Worm (Caenorhabditis elegans) whole organism, L1 larva: ENCODE results near the gene srx-111.

Experiments
- ama-1 ChIP-seq: fragments of 150-350 bp; optimal IDR thresholded peaks from 2 replicates; lab custom pipeline; 2014
- ceh-90 ChIP-seq: sonication (generic microtip); optimal IDR thresholded peaks from 2 replicates; lab custom pipeline; 2016; ENCODE audit warnings: missing genetic modification characterization, missing compliant biosample characterization
- egl-27 ChIP-seq, 2 experiments: fragments of 150-350 bp in 1 of 2; sonication (generic microtip); optimal IDR thresholded peaks; 3 replicates each; lab custom pipeline; 2017 to 2018; ENCODE audit warnings: missing biosample characterization in 2 of 2, missing genetic modification characterization in 2 of 2, missing genetic modification reagents in 2 of 2
- hpl-2 ChIP-seq: fragments of 150-350 bp; optimal IDR thresholded peaks from 2 replicates; lab custom pipeline; 2014; ENCODE audit warnings: missing biosample characterization, missing genetic modification reagents, missing genetic modification characterization
- lin-39 ChIP-seq: fragments of 150-350 bp; optimal IDR thresholded peaks from 2 replicates; lab custom pipeline; 2014; ENCODE audit warnings: missing biosample characterization, missing genetic modification reagents, missing genetic modification characterization
- lir-3 ChIP-seq: sonication (generic microtip); optimal IDR thresholded peaks from 2 replicates; lab custom pipeline; 2016; ENCODE audit warnings: mild to moderate bottlenecking, missing genetic modification characterization, moderate library complexity, missing compliant biosample characterization; ENCODE audit not compliant: poor library complexity
- mdl-1 ChIP-seq, 2 experiments: fragments of 150-350 bp; optimal IDR thresholded peaks; 2 replicates each; lab custom pipeline; 2014 to 2017; ENCODE audit warnings: missing biosample characterization in 2 of 2, missing genetic modification characterization in 2 of 2, inconsistent platforms in 1 of 2
- nhr-11 ChIP-seq: fragments of 150-350 bp; optimal IDR thresholded peaks from 2 replicates; lab custom pipeline; 2014; ENCODE audit warnings: missing biosample characterization, missing genetic modification characterization
- pag-3 ChIP-seq: sonication (generic microtip); optimal IDR thresholded peaks from 2 replicates; lab custom pipeline; 2017; ENCODE audit warnings: missing genetic modification characterization, mild to moderate bottlenecking, missing compliant biosample characterization, antibody characterized with exemption, borderline replicate concordance; ENCODE audit not compliant: insufficient read depth
- skn-1 ChIP-seq: fragments of 150-350 bp; optimal IDR thresholded peaks from 2 replicates; lab custom pipeline; 2014; ENCODE audit warnings: missing biosample characterization, missing genetic modification characterization
- tlp-1 ChIP-seq: fragments of 150-350 bp; optimal IDR thresholded peaks from 2 replicates; lab custom pipeline; 2014; ENCODE audit warnings: missing biosample characterization, missing genetic modification characterization
- unc-98 ChIP-seq: fragments of 200-800 bp; sonication (Bioruptor generic); IDR thresholded peaks from 2 replicates; pipeline ENCODE4 v1.3.6; 2022; ENCODE audit warnings: missing genetic modification characterization, missing compliant biosample characterization

ce11 chrII:3808104-3808503 is 50.5 kb downstream of the srx-111 start, which contains the start of gene F54D10.5:
- TF ChIP-seq egl-27 (tag; optimal IDR thresholded peaks at IDR 0.05; lab: Kevin White, UChicago) (no peak), ceh-90 (peak; percentile 15), nhr-11 (tag; lab: Kevin White, UChicago) (peak; percentile 56), tlp-1 (tag; lab: Kevin White, UChicago) (no peak), hpl-2 (GFP tag; lab: Kevin White, UChicago) (no peak), lir-3 (tag; lab: Kevin White, UChicago) (no peak), unc-98 (GFP tag; lab: Robert Waterston, UW) (no peak), skn-1 (tag; lab: Kevin White, UChicago) (peak; percentile 88), mdl-1 (tag; optimal IDR thresholded peaks at IDR 0.05; lab: Kevin White, UChicago) (peak in 1 of 2 experiments; percentile 66), lin-39 (tag; lab: Kevin White, UChicago) (peak; percentile 69), ama-1 (lab: Kevin White, UChicago) (no peak), pag-3 (tag; lab: Kevin White, UChicago) (no peak)
